Worm (Caenorhabditis elegans) whole organism, midembryonic: ENCODE results near the gene ins-22.

Source experiments
- T22C8.4 ChIP-seq: fragments of 200-800 bp; sonication (Bioruptor generic); IDR thresholded peaks from 2 replicates; pipeline ENCODE4 v1.3.6; 2022; ENCODE audit warnings: missing genetic modification characterization, missing compliant biosample characterization
- cog-1 ChIP-seq: sonication (generic microtip); optimal IDR thresholded peaks from 2 replicates; lab custom pipeline; 2016; ENCODE audit warnings: missing genetic modification characterization, missing compliant biosample characterization
- flt-1 ChIP-seq: fragments of 200-800 bp; sonication (Bioruptor generic); IDR thresholded peaks from 2 replicates; pipeline ENCODE4 v1.3.6; 2022; ENCODE audit warnings: missing genetic modification characterization, missing compliant biosample characterization
- klf-2 ChIP-seq: fragments of 200-800 bp; sonication (Bioruptor generic); conservative IDR thresholded peaks from 2 replicates; pipeline ENCODE4 v1.3.6; 2022; ENCODE audit warnings: missing genetic modification reagents, missing genetic modification characterization, missing compliant biosample characterization
- med-1 ChIP-seq: sonication (generic microtip); optimal IDR thresholded peaks from 2 replicates; lab custom pipeline; 2017; ENCODE audit warnings: missing genetic modification characterization, mild to moderate bottlenecking, missing compliant biosample characterization, antibody characterized with exemption, missing genetic modification reagents; ENCODE audit not compliant: insufficient read depth
- ref-1 ChIP-seq: fragments of 200-800 bp; sonication (Bioruptor generic); conservative IDR thresholded peaks from 2 replicates; pipeline ENCODE4 v1.3.6; 2022; ENCODE audit warnings: missing genetic modification reagents, missing genetic modification characterization, missing compliant biosample characterization
- tab-1 ChIP-seq: fragments of 200-800 bp; sonication (Bioruptor generic); IDR thresholded peaks from 2 replicates; pipeline ENCODE4 v1.3.6; 2022; ENCODE audit warnings: missing genetic modification characterization, missing compliant biosample characterization
- ztf-23 ChIP-seq: fragments of 200-800 bp; sonication (Bioruptor generic); IDR thresholded peaks from 2 replicates; pipeline ENCODE4 v1.3.6; 2022; ENCODE audit warnings: missing genetic modification reagents, missing genetic modification characterization, missing compliant biosample characterization
- ztf-29 ChIP-seq: fragments of 200-800 bp; sonication (Bioruptor generic); IDR thresholded peaks from 2 replicates; pipeline ENCODE4 v1.3.6; 2022; ENCODE audit warnings: missing genetic modification reagents, missing genetic modification characterization, missing compliant biosample characterization

The ins-22 gene

ce11 chrIII:10025989-10026388 lies at the start of gene ins-22:
ins-22 (plus strand) TSS chrIII:10026289.
- no peak for TF ChIP-seq cog-1 (tag; lab: Kevin White, UChicago)
- TF ChIP-seq ztf-23 (GFP tag; lab: Robert Waterston, UW), result no peak
- no peak for TF ChIP-seq ztf-29 (GFP tag; lab: Robert Waterston, UW)
- TF ChIP-seq tab-1 (GFP tag; lab: Robert Waterston, UW), result no peak
- TF ChIP-seq flt-1 (GFP tag; lab: Robert Waterston, UW), result no peak
- TF ChIP-seq med-1 (GFP tag; lab: Kevin White, UChicago), result no peak
- no peak for TF ChIP-seq klf-2 (GFP tag; lab: Robert Waterston, UW)

DNA sequence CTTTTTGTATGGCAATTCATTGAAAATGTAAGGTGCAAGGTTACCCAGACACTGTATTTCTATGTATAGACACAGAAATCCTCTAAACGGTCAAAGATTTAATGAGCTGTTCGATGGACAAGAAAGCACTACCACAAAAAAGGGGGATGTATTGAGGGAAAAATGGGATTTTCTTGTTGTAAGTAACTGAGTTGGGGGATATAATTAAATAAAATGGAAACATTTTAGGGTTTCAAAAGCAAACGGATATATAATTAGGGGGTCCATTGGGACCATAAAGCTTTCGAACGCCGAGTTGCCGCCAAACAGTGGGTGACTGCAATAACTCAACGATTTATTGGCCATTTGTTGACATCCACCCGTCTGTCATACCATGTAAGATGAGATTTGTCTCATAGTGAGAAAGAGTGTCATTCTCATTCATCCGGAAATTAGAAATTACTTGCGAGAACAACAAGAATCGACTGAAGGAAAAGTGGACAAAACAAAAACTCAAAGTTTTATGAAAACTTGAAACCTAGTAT lies 43.9 kb upstream of the ins-22 start:
- TF ChIP-seq T22C8.4 (GFP tag; lab: Robert Waterston, UW), result no peak
- TF ChIP-seq klf-2 (GFP tag; lab: Robert Waterston, UW), result no peak
- no peak for TF ChIP-seq med-1 (GFP tag; lab: Kevin White, UChicago)
- no peak for TF ChIP-seq flt-1 (GFP tag; lab: Robert Waterston, UW)
- TF ChIP-seq ref-1, result no peak
- TF ChIP-seq cog-1 (tag; lab: Kevin White, UChicago), result no peak
- TF ChIP-seq ztf-23 (GFP tag; lab: Robert Waterston, UW), result no peak
- no peak for TF ChIP-seq ztf-29 (GFP tag; lab: Robert Waterston, UW)
- no peak for TF ChIP-seq tab-1 (GFP tag; lab: Robert Waterston, UW)

DNA sequence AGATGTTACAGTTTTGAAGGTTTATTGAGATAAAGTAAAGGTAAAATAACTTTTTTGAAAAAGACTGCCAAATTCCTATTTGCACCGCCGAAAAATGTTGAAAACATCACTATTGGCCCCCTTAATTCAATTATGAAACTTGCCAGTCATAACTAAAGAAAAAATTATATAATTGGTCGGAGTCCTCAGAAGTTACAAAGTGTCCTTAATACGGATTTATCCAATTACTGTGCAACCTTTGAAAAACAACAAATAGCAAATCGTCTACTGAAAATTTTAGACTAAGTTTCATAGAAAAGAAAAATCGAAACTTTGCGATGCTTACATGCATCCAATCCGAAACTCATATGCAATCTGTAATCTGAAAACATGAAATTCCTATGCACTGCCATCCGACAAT lies 41.5 kb upstream of the ins-22 start:
- TF ChIP-seq med-1 (GFP tag; lab: Kevin White, UChicago) (no peak), T22C8.4 (GFP tag; lab: Robert Waterston, UW) (no peak), flt-1 (GFP tag; lab: Robert Waterston, UW) (no peak), ztf-23 (GFP tag; lab: Robert Waterston, UW) (no peak), tab-1 (GFP tag; lab: Robert Waterston, UW) (no peak), klf-2 (GFP tag; lab: Robert Waterston, UW) (no peak), cog-1 (tag; lab: Kevin White, UChicago) (no peak), ztf-29 (GFP tag; lab: Robert Waterston, UW) (no peak), ref-1 (no peak)

DNA sequence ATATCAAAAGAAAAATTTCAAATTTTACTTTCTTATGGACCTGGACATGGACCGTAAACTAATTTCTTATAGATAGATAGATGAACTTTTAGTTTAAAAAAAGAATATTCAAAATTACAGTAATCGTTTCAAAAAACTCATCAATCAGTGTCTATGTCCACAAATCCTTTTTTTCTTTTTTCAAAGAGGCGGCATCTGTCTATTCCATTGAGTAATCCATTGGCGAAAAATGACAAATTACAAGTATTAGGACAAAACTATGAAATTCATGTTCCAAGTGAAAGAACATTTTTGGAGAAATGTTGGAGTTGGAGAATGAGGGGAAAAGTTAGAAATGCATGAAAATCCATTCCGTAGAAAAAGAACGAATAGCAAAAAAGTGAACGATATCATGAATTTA lies 40.5 kb upstream of the ins-22 start:
- TF ChIP-seq ref-1 (no peak), flt-1 (GFP tag; lab: Robert Waterston, UW) (no peak), tab-1 (GFP tag; lab: Robert Waterston, UW) (no peak), med-1 (GFP tag; lab: Kevin White, UChicago) (no peak), cog-1 (tag; lab: Kevin White, UChicago) (no peak), ztf-23 (GFP tag; lab: Robert Waterston, UW) (no peak), klf-2 (GFP tag; lab: Robert Waterston, UW) (no peak), ztf-29 (GFP tag; lab: Robert Waterston, UW) (no peak), T22C8.4 (GFP tag; lab: Robert Waterston, UW) (no peak)

DNA sequence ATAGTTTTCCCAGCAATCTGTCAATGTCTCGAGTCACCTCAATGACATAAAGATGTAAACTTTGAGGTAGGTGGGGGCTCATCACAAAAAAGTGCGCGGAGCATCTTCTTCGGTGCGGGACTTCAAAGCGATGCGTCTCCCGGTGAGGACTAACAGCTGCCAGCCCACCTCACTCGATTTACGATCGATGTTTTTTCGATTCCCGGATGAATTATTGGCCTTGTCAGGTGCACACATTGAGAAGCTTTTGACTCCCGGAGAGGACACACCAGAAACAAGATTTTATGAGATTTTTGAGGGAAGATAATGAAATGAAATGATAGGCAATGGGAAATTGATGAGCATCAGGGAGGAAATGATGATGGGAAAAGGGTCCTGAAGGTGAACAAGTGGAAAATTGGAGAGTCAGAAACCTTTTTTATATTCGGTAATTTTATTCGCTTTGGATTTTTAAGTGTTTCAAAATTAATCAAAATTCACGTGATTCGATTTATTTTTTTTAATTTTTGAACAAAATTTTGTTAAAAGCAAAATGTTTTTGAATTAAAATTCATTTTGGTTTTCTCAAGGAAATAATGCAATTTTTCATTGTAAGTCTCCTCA lies 39.2 kb upstream of the ins-22 start, which contains the start of gene C05B5.12:
Gene C05B5.12, plus strand, starts transcription at position 553 of the 603 bp plus-strand sequence.
- TF ChIP-seq flt-1 (GFP tag; lab: Robert Waterston, UW) (no peak), ztf-23 (GFP tag; lab: Robert Waterston, UW) (no peak)

ce11 chrIII:9988352-9988751 lies 37.7 kb upstream of the ins-22 start, which contains the start of gene C05B5.1:
C05B5.1 (minus strand) TSS chrIII:9988452.
- TF ChIP-seq flt-1 (GFP tag; lab: Robert Waterston, UW), result no peak
- no peak for TF ChIP-seq cog-1 (tag; lab: Kevin White, UChicago)
- no peak for TF ChIP-seq T22C8.4 (GFP tag; lab: Robert Waterston, UW)
- no peak for TF ChIP-seq ztf-29 (GFP tag; lab: Robert Waterston, UW)
- TF ChIP-seq ztf-23 (GFP tag; lab: Robert Waterston, UW), result no peak
- no peak for TF ChIP-seq med-1 (GFP tag; lab: Kevin White, UChicago)
- TF ChIP-seq tab-1 (GFP tag; lab: Robert Waterston, UW), result no peak
- no peak for TF ChIP-seq klf-2 (GFP tag; lab: Robert Waterston, UW)
- TF ChIP-seq ref-1, result no peak

DNA sequence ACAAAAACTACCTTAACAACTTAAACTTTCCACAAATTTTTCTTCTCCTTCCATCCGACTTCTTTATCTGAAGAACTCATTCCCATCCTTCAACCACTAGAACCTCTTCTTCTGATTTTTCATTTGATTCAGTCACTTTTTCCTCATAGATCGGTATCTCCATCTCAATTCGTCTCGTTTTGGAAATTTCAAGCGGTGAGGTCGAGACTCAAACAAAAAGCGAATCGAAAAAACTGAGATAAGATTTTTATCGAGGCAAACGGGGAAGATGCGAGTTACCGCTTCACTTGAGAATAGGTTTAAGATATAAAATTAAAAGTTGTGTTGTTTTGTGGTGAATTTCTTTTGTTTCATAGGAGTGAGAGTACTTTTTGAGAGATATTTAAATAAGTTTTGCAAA lies 34.8 kb upstream of the ins-22 start:
- no peak for TF ChIP-seq med-1 (GFP tag; lab: Kevin White, UChicago)
- TF ChIP-seq ztf-29 (GFP tag; lab: Robert Waterston, UW), result no peak
- TF ChIP-seq flt-1 (GFP tag; lab: Robert Waterston, UW), result no peak
- no peak for TF ChIP-seq ztf-23 (GFP tag; lab: Robert Waterston, UW)
- TF ChIP-seq T22C8.4 (GFP tag; lab: Robert Waterston, UW), result no peak
- no peak for TF ChIP-seq tab-1 (GFP tag; lab: Robert Waterston, UW)
- TF ChIP-seq klf-2 (GFP tag; lab: Robert Waterston, UW), result no peak
- TF ChIP-seq ref-1, result no peak
- TF ChIP-seq cog-1 (tag; lab: Kevin White, UChicago), result no peak

DNA sequence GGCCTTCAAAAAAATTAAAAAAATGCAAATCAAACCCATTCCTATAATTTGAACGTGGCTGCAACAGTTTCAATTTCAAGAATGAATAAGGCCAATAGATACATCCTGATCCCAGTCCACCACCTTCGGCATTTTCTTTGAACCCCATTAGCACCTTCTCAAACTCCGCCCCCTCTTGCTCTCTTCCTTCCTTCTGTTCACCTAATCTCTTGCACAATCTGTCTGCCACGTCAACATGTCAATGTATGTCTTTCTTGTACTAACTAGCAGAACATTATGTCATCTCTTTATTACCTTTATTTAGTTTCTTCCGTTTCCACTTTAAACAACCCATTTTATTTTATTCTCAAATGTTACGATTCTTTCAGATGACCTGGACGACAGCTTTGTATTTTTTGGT lies 32.6 kb upstream of the ins-22 start, which contains the start of gene C05B5.4:
Gene C05B5.4, plus strand, starts transcription at position 351 of the 400 bp plus-strand sequence.
- TF ChIP-seq T22C8.4 (GFP tag; lab: Robert Waterston, UW) (no peak), ztf-29 (GFP tag; lab: Robert Waterston, UW) (no peak), tab-1 (GFP tag; lab: Robert Waterston, UW) (no peak), ref-1 (no peak), med-1 (GFP tag; lab: Kevin White, UChicago) (no peak), flt-1 (GFP tag; lab: Robert Waterston, UW) (no peak), cog-1 (tag; lab: Kevin White, UChicago) (no peak), ztf-23 (GFP tag; lab: Robert Waterston, UW) (no peak), klf-2 (GFP tag; lab: Robert Waterston, UW) (no peak)

ce11 chrIII:9997890-9998289 lies 28.2 kb upstream of the ins-22 start, which contains the start of gene pqn-8:
pqn-8 (minus strand) TSS chrIII:9997990.
- TF ChIP-seq ztf-23 (GFP tag; lab: Robert Waterston, UW), result no peak
- TF ChIP-seq cog-1 (tag; lab: Kevin White, UChicago), result no peak
- TF ChIP-seq tab-1 (GFP tag; lab: Robert Waterston, UW), result no peak
- no peak for TF ChIP-seq klf-2 (GFP tag; lab: Robert Waterston, UW)
